Worm (Caenorhabditis elegans): ENCODE data around the gene C14C6.5.

ce11 chrV:519445-519844 lies 17.0 kb upstream of the C14C6.5 start, which contains the start of gene nhr-210:
- no peak for TF ChIP-seq ceh-83 (GFP tag; optimal IDR thresholded peaks at IDR 0.05)
- TF ChIP-seq unc-62 (GFP tag; optimal IDR thresholded peaks at IDR 0.05): no peak
- TF ChIP-seq pha-4 (tag; optimal IDR thresholded peaks at IDR 0.05): no peak
- TF ChIP-seq unc-39 (tag; optimal IDR thresholded peaks at IDR 0.05): no peak
- no peak for TF ChIP-seq M03D4.4 (tag; optimal IDR thresholded peaks at IDR 0.05)
- TF ChIP-seq ces-1 (GFP tag; optimal IDR thresholded peaks at IDR 0.05): no peak
